Worm (Caenorhabditis elegans): ENCODE data around the gene EEED8.2.

DNA sequence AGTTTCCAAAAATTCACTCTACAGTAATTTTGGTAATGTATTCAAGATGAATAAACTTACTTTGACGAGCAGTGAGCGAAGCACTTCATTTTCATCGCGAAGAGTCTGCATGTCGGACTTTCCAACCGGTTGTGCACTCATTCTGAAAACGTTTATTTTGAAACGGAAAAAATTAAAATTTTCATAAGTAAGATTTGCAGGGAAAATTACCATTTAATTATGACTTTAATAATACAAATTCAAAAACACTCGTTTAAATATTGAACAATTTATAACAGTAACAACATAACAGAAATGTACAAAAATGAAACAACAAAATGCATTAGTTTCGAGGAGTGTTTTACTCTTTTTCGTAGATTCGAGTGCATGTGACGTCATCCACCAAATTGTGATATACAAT lies 4.0 kb upstream of the EEED8.2 start, which contains the start of the genes EEED8.13 and EEED8.18:
- no peak for TF ChIP-seq hlh-11 (tag; optimal IDR thresholded peaks at IDR 0.05)
- TF ChIP-seq lin-39 (tag; optimal IDR thresholded peaks at IDR 0.05) = no peak
- no peak for TF ChIP-seq lir-3 (tag; optimal IDR thresholded peaks at IDR 0.05)
- TF ChIP-seq R02D3.7 (tag; optimal IDR thresholded peaks at IDR 0.05) = no peak
- TF ChIP-seq snpc-1.2 (GFP tag; IDR thresholded peaks at IDR 0.05) = no peak
- no peak for TF ChIP-seq aha-1 (tag)
- TF ChIP-seq mep-1 (tag; optimal IDR thresholded peaks at IDR 0.05) = no peak
- no peak for TF ChIP-seq nhr-25 (tag; optimal IDR thresholded peaks at IDR 0.05; ENCODE audit: borderline replicate concordance, insufficient read depth)
- no peak for TF ChIP-seq unc-62 (GFP tag; optimal IDR thresholded peaks at IDR 0.05 in 1 of 2)
- no peak for TF ChIP-seq unc-62 (tag; optimal IDR thresholded peaks at IDR 0.05)
- no peak for TF ChIP-seq fos-1 (tag; optimal IDR thresholded peaks at IDR 0.05)

All from whole organism, L4 larva.